Fruit fly (Drosophila melanogaster) whole organism, embryonic: ENCODE data around the gene CG5225.

Experiments
- Atf3 ChIP-seq: fragments of 200-800 bp; sonication (Bioruptor generic); optimal IDR thresholded peaks from 3 replicates; lab custom pipeline; 2016; ENCODE audit warnings: missing biosample characterization, missing genetic modification characterization
- B-H2 ChIP-seq: fragments of 200-800 bp; sonication (Bioruptor generic); optimal IDR thresholded peaks from 2 replicates; lab custom pipeline; 2018; ENCODE audit warnings: missing biosample characterization, mild to moderate bottlenecking, missing genetic modification characterization
- CG10147 ChIP-seq: fragments of 200-800 bp; sonication (Bioruptor generic); optimal IDR thresholded peaks from 2 replicates; lab custom pipeline; 2019; ENCODE audit warnings: missing biosample characterization, mild to moderate bottlenecking, missing genetic modification characterization, moderate library complexity
- CG11456 ChIP-seq: fragments of 200-800 bp; sonication (Bioruptor generic); IDR thresholded peaks from 3 replicates; pipeline ENCODE4 v1.3.6; 2022; ENCODE audit warnings: missing biosample characterization, missing genetic modification characterization
- CG11504 ChIP-seq: fragments of 200-800 bp; sonication (Bioruptor generic); optimal IDR thresholded peaks from 3 replicates; lab custom pipeline; 2019; ENCODE audit warnings: missing biosample characterization, mild to moderate bottlenecking, missing genetic modification characterization, moderate library complexity
- CG12071 ChIP-seq: fragments of 200-800 bp; sonication (Bioruptor generic); optimal IDR thresholded peaks from 3 replicates; lab custom pipeline; 2018; ENCODE audit warnings: missing biosample characterization, mild to moderate bottlenecking, missing genetic modification characterization
- CG12155 ChIP-seq: fragments of 200-800 bp; sonication (Bioruptor generic); optimal IDR thresholded peaks from 3 replicates; lab custom pipeline; 2016; ENCODE audit warnings: missing biosample characterization, missing genetic modification characterization
- CG12299 ChIP-seq: fragments of 200-800 bp; sonication (Bioruptor generic); optimal IDR thresholded peaks from 2 replicates; lab custom pipeline; 2018; ENCODE audit warnings: missing biosample characterization, mild to moderate bottlenecking, missing genetic modification characterization
- CG13287 ChIP-seq: fragments of 200-800 bp; sonication (Bioruptor generic); IDR thresholded peaks from 2 replicates; pipeline ENCODE4 v1.3.6; 2022; ENCODE audit warnings: missing biosample characterization, missing genetic modification characterization; ENCODE audit not compliant: partially characterized antibody
- CG14014 ChIP-seq: fragments of 200-800 bp; sonication (Bioruptor generic); IDR thresholded peaks from 2 replicates; pipeline ENCODE4 v1.3.6; 2022; ENCODE audit warnings: missing biosample characterization, missing genetic modification characterization
- CG14710 ChIP-seq: fragments of 200-800 bp; sonication (Bioruptor generic); optimal IDR thresholded peaks from 3 replicates; lab custom pipeline; 2019; ENCODE audit warnings: missing biosample characterization, mild to moderate bottlenecking, missing genetic modification characterization, moderate library complexity
- CG18262 ChIP-seq: fragments of 200-800 bp; optimal IDR thresholded peaks from 3 replicates; lab custom pipeline; 2019; ENCODE audit warnings: missing biosample characterization, mild to moderate bottlenecking, missing genetic modification characterization, moderate library complexity
- CG33557 ChIP-seq: fragments of 200-800 bp; sonication (Bioruptor generic); optimal IDR thresholded peaks from 2 replicates; lab custom pipeline; 2019; ENCODE audit warnings: missing biosample characterization, mild to moderate bottlenecking, missing genetic modification characterization, moderate library complexity
- CG3726 ChIP-seq: fragments of 200-800 bp; sonication (Bioruptor generic); IDR thresholded peaks from 3 replicates; pipeline ENCODE4, ENCODE4 v1.3.6; 2022; ENCODE audit warnings: missing biosample characterization, missing genetic modification characterization
- CG3847 ChIP-seq: fragments of 200-800 bp; sonication (Bioruptor generic); IDR thresholded peaks from 2 replicates; pipeline ENCODE4 v1.3.6; 2022; ENCODE audit warnings: missing biosample characterization, missing genetic modification characterization
- CG7963 ChIP-seq: fragments of 200-800 bp; sonication (Bioruptor generic); IDR thresholded peaks from 3 replicates; pipeline ENCODE4 v1.3.6; 2022; ENCODE audit warnings: missing biosample characterization, missing genetic modification characterization; ENCODE audit not compliant: partially characterized antibody
- CG8765 ChIP-seq: fragments of 200-800 bp; sonication (Bioruptor generic); IDR thresholded peaks from 2 replicates; pipeline ENCODE4 v1.3.6; 2022; ENCODE audit warnings: missing biosample characterization, missing genetic modification characterization
- CG9727 ChIP-seq: fragments of 200-800 bp; sonication (Bioruptor generic); optimal IDR thresholded peaks from 3 replicates; lab custom pipeline; 2017; ENCODE audit warnings: missing biosample characterization, mild to moderate bottlenecking, missing genetic modification characterization
- Dip3 ChIP-seq: fragments of 200-800 bp; sonication (Bioruptor generic); optimal IDR thresholded peaks from 3 replicates; lab custom pipeline; 2016; ENCODE audit warnings: missing biosample characterization, missing genetic modification characterization
- HLH3B ChIP-seq: fragments of 200-800 bp; sonication (Bioruptor generic); IDR thresholded peaks from 2 replicates; pipeline ENCODE4 v1.3.6; 2022; ENCODE audit warnings: missing biosample characterization, missing genetic modification characterization
- Hr51 ChIP-seq, 2 experiments: fragments of 200-800 bp; sonication (Bioruptor generic); optimal IDR thresholded peaks; 2 replicates in 1 of 2; 3 replicates in 1 of 2; lab custom pipeline; 2016 to 2018; ENCODE audit warnings: missing biosample characterization in 2 of 2, missing genetic modification characterization in 2 of 2, mild to moderate bottlenecking in 1 of 2, moderate library complexity in 1 of 2
- Kr ChIP-seq: fragments of 200-800 bp; sonication (Bioruptor generic); optimal IDR thresholded peaks from 2 replicates; lab custom pipeline; 2017; ENCODE audit warnings: missing biosample characterization, mild to moderate bottlenecking, missing genetic modification characterization
- MTF-1 ChIP-seq: fragments of 200-800 bp; sonication (Bioruptor generic); optimal IDR thresholded peaks from 2 replicates; lab custom pipeline; 2018; ENCODE audit warnings: missing biosample characterization, mild to moderate bottlenecking, missing genetic modification characterization, borderline replicate concordance
- NC2β ChIP-seq: fragments of 200-800 bp; sonication (Bioruptor generic); optimal IDR thresholded peaks from 2 replicates; lab custom pipeline; 2016; ENCODE audit warnings: missing biosample characterization, missing genetic modification characterization
- Opbp ChIP-seq: fragments of 200-800 bp; sonication (Bioruptor generic); IDR thresholded peaks from 3 replicates; pipeline ENCODE4 v1.3.6; 2022; ENCODE audit warnings: missing biosample characterization, missing genetic modification characterization; ENCODE audit not compliant: partially characterized antibody
- Poxn ChIP-seq: fragments of 200-800 bp; sonication (Bioruptor generic); IDR thresholded peaks from 2 replicates; pipeline ENCODE4 v1.3.6; 2022; ENCODE audit warnings: missing biosample characterization, missing genetic modification characterization
- Rx ChIP-seq: fragments of 200-800 bp; sonication (Bioruptor generic); IDR thresholded peaks from 2 replicates; pipeline ENCODE4 v1.3.6; 2022; ENCODE audit warnings: missing biosample characterization, missing genetic modification characterization
- Sox100B ChIP-seq: fragments of 200-800 bp; sonication (Bioruptor generic); optimal IDR thresholded peaks from 3 replicates; lab custom pipeline; 2018; ENCODE audit warnings: missing biosample characterization, mild to moderate bottlenecking, missing genetic modification characterization
- Sox102F ChIP-seq: fragments of 200-800 bp; sonication (Bioruptor generic); optimal IDR thresholded peaks from 2 replicates; lab custom pipeline; 2018; ENCODE audit warnings: missing biosample characterization, mild to moderate bottlenecking, missing genetic modification characterization, moderate library complexity
- al ChIP-seq: fragments of 200-800 bp; sonication (Bioruptor generic); IDR thresholded peaks from 2 replicates; pipeline ENCODE4 v1.3.6; 2022; ENCODE audit warnings: missing biosample characterization, missing genetic modification characterization
- ara ChIP-seq: fragments of 200-800 bp; sonication (Bioruptor generic); IDR thresholded peaks from 2 replicates; pipeline ENCODE4 v1.3.6; 2022; ENCODE audit warnings: missing biosample characterization, missing genetic modification characterization
- chn ChIP-seq: fragments of 200-800 bp; sonication (Bioruptor generic); optimal IDR thresholded peaks from 2 replicates; lab custom pipeline; 2016; ENCODE audit warnings: missing biosample characterization, missing genetic modification characterization
- ci ChIP-seq: fragments of 200-800 bp; sonication (Bioruptor generic); IDR thresholded peaks from 3 replicates; pipeline ENCODE4 v1.3.6; 2022; ENCODE audit warnings: missing biosample characterization, missing genetic modification characterization
- crc ChIP-seq: fragments of 200-800 bp; sonication (Bioruptor generic); optimal IDR thresholded peaks from 2 replicates; lab custom pipeline; 2016; ENCODE audit warnings: missing biosample characterization, missing genetic modification characterization
- eve ChIP-seq, 2 experiments: fragments of >200 bp; optimal IDR thresholded peaks; 2 replicates each; lab custom pipeline; 2017; ENCODE audit warnings: missing biosample characterization in 2 of 2, missing genetic modification characterization in 2 of 2
- ewg ChIP-seq: fragments of 200-800 bp; sonication (Bioruptor generic); optimal IDR thresholded peaks from 3 replicates; lab custom pipeline; 2017; ENCODE audit warnings: mild to moderate bottlenecking, missing biosample characterization, missing genetic modification reagents, missing genetic modification characterization
- gcm2 ChIP-seq: fragments of 200-800 bp; sonication (Bioruptor generic); optimal IDR thresholded peaks from 2 replicates; lab custom pipeline; 2016; ENCODE audit warnings: missing biosample characterization, missing genetic modification characterization
- gsb ChIP-seq: fragments of 200-800 bp; sonication (Bioruptor generic); IDR thresholded peaks from 2 replicates; pipeline ENCODE4 v1.3.6; 2022; ENCODE audit warnings: missing biosample characterization, missing genetic modification characterization
- kay ChIP-seq: fragments of 200-800 bp; sonication (Bioruptor generic); optimal IDR thresholded peaks from 2 replicates; lab custom pipeline; 2016; ENCODE audit warnings: missing biosample characterization, missing genetic modification characterization
- lbe ChIP-seq: fragments of 200-800 bp; sonication (Bioruptor generic); optimal IDR thresholded peaks from 2 replicates; lab custom pipeline; 2016; ENCODE audit warnings: missing biosample characterization, mild to moderate bottlenecking, missing genetic modification characterization
- mirr ChIP-seq: fragments of 200-800 bp; sonication (Bioruptor generic); optimal IDR thresholded peaks from 3 replicates; lab custom pipeline; 2018; ENCODE audit warnings: missing biosample characterization, mild to moderate bottlenecking, missing genetic modification characterization
- pfk ChIP-seq: fragments of 200-800 bp; sonication (Bioruptor generic); optimal IDR thresholded peaks from 2 replicates; lab custom pipeline; 2018; ENCODE audit warnings: missing biosample characterization, mild to moderate bottlenecking, missing genetic modification characterization, moderate library complexity
- pros ChIP-seq: fragments of 200-800 bp; sonication (Bioruptor generic); optimal IDR thresholded peaks from 3 replicates; lab custom pipeline; 2019; ENCODE audit warnings: missing biosample characterization, mild to moderate bottlenecking, missing genetic modification characterization, moderate library complexity
- sc ChIP-seq, 3 experiments: fragments of >200 bp in 2 of 3; fragments of 200-800 bp in 1 of 3; sonication (Bioruptor generic) in 1 of 3; optimal IDR thresholded peaks; 2 replicates in 2 of 3; 3 replicates in 1 of 3; lab custom pipeline; 2017; ENCODE audit warnings: mild to moderate bottlenecking in 1 of 3, missing biosample characterization in 1 of 3, missing genetic modification characterization in 1 of 3, missing genetic modification reagents in 1 of 3
- sim ChIP-seq: fragments of 200-800 bp; sonication (Bioruptor generic); IDR thresholded peaks from 2 replicates; pipeline ENCODE4 v1.3.6; 2022; ENCODE audit warnings: missing biosample characterization, missing genetic modification characterization
- tup ChIP-seq: fragments of 200-800 bp; sonication (Bioruptor generic); optimal IDR thresholded peaks from 2 replicates; lab custom pipeline; 2016; ENCODE audit warnings: missing biosample characterization, mild to moderate bottlenecking, missing genetic modification characterization, moderate library complexity
- tx ChIP-seq: fragments of 200-800 bp; sonication (Bioruptor generic); optimal IDR thresholded peaks from 2 replicates; lab custom pipeline; 2016; ENCODE audit warnings: missing biosample characterization, missing genetic modification characterization
- vnd ChIP-seq: fragments of 200-800 bp; sonication (Bioruptor generic); IDR thresholded peaks from 3 replicates; pipeline ENCODE4 v1.3.6; 2022; ENCODE audit warnings: missing biosample characterization, missing genetic modification characterization; ENCODE audit not compliant: partially characterized antibody
- wek ChIP-seq: fragments of 200-800 bp; sonication (Bioruptor generic); optimal IDR thresholded peaks from 3 replicates; lab custom pipeline; 2018; ENCODE audit warnings: missing biosample characterization, mild to moderate bottlenecking, missing genetic modification characterization, moderate library complexity
- wor ChIP-seq: fragments of 200-800 bp; sonication (Bioruptor generic); IDR thresholded peaks from 2 replicates; pipeline ENCODE4 v1.3.6; 2022; ENCODE audit warnings: missing biosample characterization, missing genetic modification characterization
- z ChIP-seq: fragments of 200-800 bp; sonication (Bioruptor generic); IDR thresholded peaks from 3 replicates; pipeline ENCODE4 v1.3.6; 2022; ENCODE audit warnings: missing biosample characterization, missing genetic modification characterization

CG5225 gene

dm6 chr3R:17056905-17057251 is 28.4 kb downstream of the CG5225 start (continued):
- TF ChIP-seq CG11504 (no peak), gcm2 (no peak), NC2β (GFP tag; lab: Kevin White, UChicago) (no peak), CG3726 (GFP tag; lab: Robert Waterston, UW) (no peak), Hr51 (GFP tag; optimal IDR thresholded peaks at IDR 0.05; lab: Kevin White, UChicago) (no peak), MTF-1 (GFP tag; lab: Kevin White, UChicago) (no peak), ara (GFP tag; lab: Robert Waterston, UW) (0 out of 2 replicates have a peak, but pooled peaks have one; percentile 33), CG14710 (tag; lab: Kevin White, UChicago) (peak; percentile 35), al (GFP tag; lab: Robert Waterston, UW) (no peak), pfk (GFP tag; lab: Kevin White, UChicago) (no peak), Sox100B (GFP tag; lab: Kevin White, UChicago) (peak; percentile 34), chn (GFP tag; lab: Kevin White, UChicago) (no peak), sim (GFP tag; lab: Robert Waterston, UW) (no peak), eve (GFP tag; optimal IDR thresholded peaks at IDR 0.05; lab: Kevin White, UChicago) (no peak), CG12299 (no peak), ewg (GFP tag; lab: Kevin White, UChicago) (peak; percentile 2), B-H2 (GFP tag; lab: Kevin White, UChicago) (no peak), CG33557 (GFP tag; lab: Kevin White, UChicago) (no peak), wor (GFP tag; lab: Robert Waterston, UW) (no peak), wek (no peak), mirr (GFP tag; lab: Kevin White, UChicago) (no peak), z (GFP tag; lab: Robert Waterston, UW) (no peak), CG10147 (no peak), CG8765 (GFP tag; lab: Robert Waterston, UW) (no peak), Opbp (GFP tag; lab: Robert Waterston, UW) (no peak), CG7963 (GFP tag; lab: Robert Waterston, UW) (no peak), gsb (GFP tag; lab: Robert Waterston, UW) (no peak), CG18262 (tag; lab: Kevin White, UChicago) (peak; percentile 66), vnd (no peak), Sox102F (GFP tag; lab: Kevin White, UChicago) (peak; percentile 33), CG12071 (no peak), Atf3 (GFP tag; lab: Kevin White, UChicago) (no peak), sc (optimal IDR thresholded peaks at IDR 0.05; lab: Kevin White, UChicago) (no peak), sc (GFP tag; optimal IDR thresholded peaks at IDR 0.05; lab: Kevin White, UChicago) (no peak), ci (GFP tag; lab: Robert Waterston, UW) (no peak), CG3847 (GFP tag; lab: Robert Waterston, UW) (no peak), Kr (GFP tag; lab: Kevin White, UChicago) (no peak), crc (GFP tag; lab: Kevin White, UChicago) (no peak), pros (GFP tag; lab: Kevin White, UChicago) (no peak), CG12155 (GFP tag; lab: Kevin White, UChicago) (no peak), CG9727 (GFP tag; lab: Kevin White, UChicago) (no peak), lbe (no peak), tup (GFP tag; lab: Kevin White, UChicago) (no peak), tx (GFP tag; lab: Kevin White, UChicago) (no peak), CG14014 (peak; percentile 35; the same call in 1 of the 2 replicates), Dip3 (GFP tag; lab: Kevin White, UChicago) (peak; percentile 1), CG13287 (GFP tag; lab: Robert Waterston, UW) (no peak), Rx (GFP tag; lab: Robert Waterston, UW) (no peak), kay (GFP tag; lab: Kevin White, UChicago) (no peak), HLH3B (GFP tag; lab: Robert Waterston, UW) (no peak), CG11456 (no peak), Poxn (GFP tag; lab: Robert Waterston, UW) (no peak)
